Fruit fly (Drosophila melanogaster) whole organism, embryonic: ENCODE measurements around the gene BTBD9.
A peak's percentile ranks its signal among the peaks of the same experiment; 100 is the strongest.

Experiments used
- Atf-2 ChIP-seq: fragments of 200-800 bp; sonication (Bioruptor generic); optimal IDR thresholded peaks from 2 replicates; lab custom pipeline; 2016; ENCODE audit warnings: missing biosample characterization, missing genetic modification characterization
- CG10209 ChIP-seq: fragments of 200-800 bp; sonication (Bioruptor generic); optimal IDR thresholded peaks from 3 replicates; lab custom pipeline; 2017; ENCODE audit warnings: missing biosample characterization, mild to moderate bottlenecking, missing genetic modification characterization, missing genetic modification reagents
- CG1024 ChIP-seq: fragments of 200-800 bp; sonication (Bioruptor generic); IDR thresholded peaks from 2 replicates; pipeline ENCODE4 v1.3.6; 2022; ENCODE audit warnings: missing biosample characterization, missing genetic modification characterization
- CG10366 ChIP-seq: fragments of 200-800 bp; sonication (Bioruptor generic); IDR thresholded peaks from 2 replicates; pipeline ENCODE4 v1.3.6; 2022; ENCODE audit warnings: missing biosample characterization, missing genetic modification characterization
- CG11247 ChIP-seq: fragments of 200-800 bp; sonication (Bioruptor generic); IDR thresholded peaks from 2 replicates; pipeline ENCODE4 v1.3.6; 2022; ENCODE audit warnings: missing biosample characterization, missing genetic modification characterization
- CG12155 ChIP-seq: fragments of 200-800 bp; sonication (Bioruptor generic); optimal IDR thresholded peaks from 3 replicates; lab custom pipeline; 2016; ENCODE audit warnings: missing biosample characterization, missing genetic modification characterization
- CG1233 ChIP-seq: fragments of 200-800 bp; sonication (Bioruptor generic); optimal IDR thresholded peaks from 4 replicates; lab custom pipeline; 2018; ENCODE audit warnings: missing biosample characterization, mild to moderate bottlenecking, missing genetic modification characterization
- CG15011 ChIP-seq: fragments of 200-800 bp; sonication (Bioruptor generic); optimal IDR thresholded peaks from 3 replicates; lab custom pipeline; 2018; ENCODE audit warnings: missing biosample characterization, mild to moderate bottlenecking, missing genetic modification characterization
- CG15269 ChIP-seq: fragments of 200-800 bp; sonication (Bioruptor generic); optimal IDR thresholded peaks from 2 replicates; lab custom pipeline; 2018; ENCODE audit warnings: missing biosample characterization, mild to moderate bottlenecking, missing genetic modification characterization, moderate library complexity
- CG17328 ChIP-seq: fragments of 200-800 bp; sonication (Bioruptor generic); IDR thresholded peaks from 2 replicates; pipeline ENCODE4 v1.3.6; 2022; ENCODE audit warnings: missing biosample characterization, missing genetic modification characterization
- CG1792 ChIP-seq: fragments of 200-800 bp; sonication (Bioruptor generic); optimal IDR thresholded peaks from 2 replicates; lab custom pipeline; 2016; ENCODE audit warnings: missing biosample characterization, missing genetic modification characterization
- CG1832 ChIP-seq: fragments of 200-800 bp; sonication (Bioruptor generic); optimal IDR thresholded peaks from 2 replicates; lab custom pipeline; 2017; ENCODE audit warnings: missing biosample characterization, mild to moderate bottlenecking, missing genetic modification characterization, inconsistent platforms
- CG2202 ChIP-seq: fragments of 200-800 bp; sonication (Bioruptor generic); optimal IDR thresholded peaks from 2 replicates; lab custom pipeline; 2018; ENCODE audit warnings: missing biosample characterization, mild to moderate bottlenecking, missing genetic modification characterization
- CG2678 ChIP-seq: fragments of 200-800 bp; sonication (Bioruptor generic); optimal IDR thresholded peaks from 3 replicates; lab custom pipeline; 2019; ENCODE audit warnings: missing biosample characterization, mild to moderate bottlenecking, missing genetic modification characterization, moderate library complexity
- CG30403 ChIP-seq: fragments of 200-800 bp; sonication (Bioruptor generic); optimal IDR thresholded peaks from 3 replicates; lab custom pipeline; 2016; ENCODE audit warnings: missing biosample characterization, missing genetic modification characterization
- CG32532 ChIP-seq: fragments of 200-800 bp; sonication (Bioruptor generic); IDR thresholded peaks from 2 replicates; pipeline ENCODE4 v1.3.6; 2022; ENCODE audit warnings: missing biosample characterization, missing genetic modification characterization
- CG3281 ChIP-seq: fragments of 200-800 bp; sonication (Bioruptor generic); optimal IDR thresholded peaks from 3 replicates; lab custom pipeline; 2017; ENCODE audit warnings: missing biosample characterization, mild to moderate bottlenecking, missing genetic modification characterization
- CG4820 ChIP-seq: fragments of 200-800 bp; sonication (Bioruptor generic); optimal IDR thresholded peaks from 3 replicates; lab custom pipeline; 2016; ENCODE audit warnings: missing biosample characterization, missing genetic modification characterization
- CG6272 ChIP-seq: fragments of 200-800 bp; sonication (Bioruptor generic); IDR thresholded peaks from 2 replicates; pipeline ENCODE4 v1.3.6; 2022; ENCODE audit warnings: missing biosample characterization, missing genetic modification characterization
- CG8388 ChIP-seq: fragments of 200-800 bp; sonication (Bioruptor generic); optimal IDR thresholded peaks from 2 replicates; lab custom pipeline; 2019; ENCODE audit warnings: missing biosample characterization, mild to moderate bottlenecking, missing genetic modification characterization, moderate library complexity
- CG9437 ChIP-seq: fragments of 200-800 bp; sonication (Bioruptor generic); optimal IDR thresholded peaks from 2 replicates; lab custom pipeline; 2018; ENCODE audit warnings: missing biosample characterization, mild to moderate bottlenecking, missing genetic modification characterization
- CG9876 ChIP-seq: fragments of 200-800 bp; sonication (Bioruptor generic); optimal IDR thresholded peaks from 2 replicates; lab custom pipeline; 2016; ENCODE audit warnings: missing biosample characterization, missing genetic modification characterization
- Camta ChIP-seq: fragments of 200-800 bp; sonication (Bioruptor generic); optimal IDR thresholded peaks from 2 replicates; lab custom pipeline; 2016; ENCODE audit warnings: missing biosample characterization, missing genetic modification characterization
- CoRest ChIP-seq: fragments of 200-800 bp; sonication (Bioruptor generic); optimal IDR thresholded peaks from 3 replicates; lab custom pipeline; 2018; ENCODE audit warnings: missing biosample characterization, mild to moderate bottlenecking, missing genetic modification characterization, moderate library complexity
- D ChIP-seq, 2 experiments: fragments of 200-800 bp in 1 of 2; fragments of >200 bp in 1 of 2; sonication (Bioruptor generic) in 1 of 2; optimal IDR thresholded peaks; 2 replicates in 1 of 2; 3 replicates in 1 of 2; lab custom pipeline; 2017; ENCODE audit warnings: mild to moderate bottlenecking in 1 of 2, missing biosample characterization in 1 of 2, missing genetic modification characterization in 1 of 2, missing genetic modification reagents in 1 of 2
- Fer1 ChIP-seq: fragments of 200-800 bp; sonication (Bioruptor generic); optimal IDR thresholded peaks from 2 replicates; lab custom pipeline; 2017; ENCODE audit warnings: missing biosample characterization, mild to moderate bottlenecking, missing genetic modification characterization
- HLH3B ChIP-seq: fragments of 200-800 bp; sonication (Bioruptor generic); IDR thresholded peaks from 2 replicates; pipeline ENCODE4 v1.3.6; 2022; ENCODE audit warnings: missing biosample characterization, missing genetic modification characterization
- Hmr ChIP-seq: fragments of 200-800 bp; sonication (Bioruptor generic); optimal IDR thresholded peaks from 3 replicates; lab custom pipeline; 2017; ENCODE audit warnings: mild to moderate bottlenecking, missing biosample characterization, missing genetic modification reagents, missing genetic modification characterization
- Hr3 ChIP-seq: fragments of 200-800 bp; sonication (Bioruptor generic); optimal IDR thresholded peaks from 3 replicates; lab custom pipeline; 2016; ENCODE audit warnings: missing biosample characterization, missing genetic modification characterization
- Hr51 ChIP-seq, 2 experiments: fragments of 200-800 bp; sonication (Bioruptor generic); optimal IDR thresholded peaks; 2 replicates in 1 of 2; 3 replicates in 1 of 2; lab custom pipeline; 2016 to 2018; ENCODE audit warnings: missing biosample characterization in 2 of 2, missing genetic modification characterization in 2 of 2, mild to moderate bottlenecking in 1 of 2, moderate library complexity in 1 of 2
- Lim3 ChIP-seq: fragments of 200-800 bp; sonication (Bioruptor generic); IDR thresholded peaks from 2 replicates; pipeline ENCODE4 v1.3.6; 2022; ENCODE audit warnings: missing biosample characterization, missing genetic modification characterization
- MTF-1 ChIP-seq: fragments of 200-800 bp; sonication (Bioruptor generic); optimal IDR thresholded peaks from 2 replicates; lab custom pipeline; 2018; ENCODE audit warnings: missing biosample characterization, mild to moderate bottlenecking, missing genetic modification characterization, borderline replicate concordance
- Mad ChIP-seq: fragments of 200-800 bp; sonication (Bioruptor generic); optimal IDR thresholded peaks from 2 replicates; lab custom pipeline; 2016; ENCODE audit warnings: missing biosample characterization, missing genetic modification characterization
- Meics ChIP-seq: fragments of 200-800 bp; sonication (Bioruptor generic); optimal IDR thresholded peaks from 2 replicates; lab custom pipeline; 2017; ENCODE audit warnings: missing biosample characterization, mild to moderate bottlenecking, missing genetic modification characterization
- Mrtf ChIP-seq: fragments of 200-800 bp; sonication (Bioruptor generic); IDR thresholded peaks from 3 replicates; pipeline ENCODE4 v1.3.6; 2022; ENCODE audit warnings: missing biosample characterization, missing genetic modification characterization
- Nf-YA ChIP-seq: fragments of 200-800 bp; sonication (Bioruptor generic); IDR thresholded peaks from 2 replicates; pipeline ENCODE4 v1.3.6; 2022; ENCODE audit warnings: missing biosample characterization, missing genetic modification characterization
- Nf-YB ChIP-seq: fragments of 200-800 bp; sonication (Bioruptor generic); optimal IDR thresholded peaks from 3 replicates; lab custom pipeline; 2019; ENCODE audit warnings: missing biosample characterization, mild to moderate bottlenecking, missing genetic modification characterization, moderate library complexity
- Sin3A ChIP-seq: fragments of >200 bp; optimal IDR thresholded peaks from 2 replicates; lab custom pipeline; 2018
- Sry-δ ChIP-seq: fragments of 200-800 bp; sonication (Bioruptor generic); optimal IDR thresholded peaks from 2 replicates; lab custom pipeline; 2016; ENCODE audit warnings: missing biosample characterization, missing genetic modification characterization
- Stat92E ChIP-seq, 3 experiments: fragments of >200 bp in 2 of 3; fragments of 200-800 bp in 1 of 3; sonication (Bioruptor generic) in 1 of 3; optimal IDR thresholded peaks; 2 replicates each; lab custom pipeline; 2017 to 2019; ENCODE audit warnings: missing biosample characterization in 3 of 3, missing genetic modification characterization in 3 of 3, mild to moderate bottlenecking in 1 of 3, moderate library complexity in 1 of 3
- TFAM ChIP-seq: fragments of 200-800 bp; sonication (Bioruptor generic); optimal IDR thresholded peaks from 2 replicates; lab custom pipeline; 2017; ENCODE audit warnings: missing biosample characterization, missing genetic modification characterization, inconsistent platforms
- Usf ChIP-seq: fragments of 200-800 bp; sonication (Bioruptor generic); optimal IDR thresholded peaks from 2 replicates; lab custom pipeline; 2017; ENCODE audit warnings: missing genotype, missing biosample characterization, missing genetic modification characterization
- ab ChIP-seq: fragments of 200-800 bp; sonication (Bioruptor generic); optimal IDR thresholded peaks from 2 replicates; lab custom pipeline; 2016; ENCODE audit warnings: missing biosample characterization, missing genetic modification characterization
- dpn ChIP-seq, 2 experiments: fragments of 200-800 bp; sonication (Bioruptor generic); optimal IDR thresholded peaks; 3 replicates each; lab custom pipeline; 2016; ENCODE audit warnings: missing biosample characterization in 2 of 2, missing genetic modification characterization in 2 of 2
- fru ChIP-seq: fragments of >200 bp; optimal IDR thresholded peaks from 2 replicates; lab custom pipeline; 2017
- ftz-f1 ChIP-seq: fragments of 200-800 bp; sonication (Bioruptor generic); optimal IDR thresholded peaks from 2 replicates; lab custom pipeline; 2016; ENCODE audit warnings: missing biosample characterization, missing genetic modification characterization
- jigr1 ChIP-seq: fragments of 200-800 bp; sonication (Bioruptor generic); IDR thresholded peaks from 3 replicates; pipeline ENCODE4 v1.3.6; 2022; ENCODE audit warnings: missing biosample characterization, missing genetic modification characterization
- p53 ChIP-seq: fragments of 200-800 bp; sonication (Bioruptor generic); optimal IDR thresholded peaks from 2 replicates; lab custom pipeline; 2016; ENCODE audit warnings: missing biosample characterization, missing genetic modification characterization
- peb ChIP-seq: fragments of 200-800 bp; sonication (Bioruptor generic); IDR thresholded peaks from 2 replicates; pipeline ENCODE4 v1.3.6; 2022; ENCODE audit warnings: missing biosample characterization, missing genetic modification characterization
- schlank ChIP-seq: fragments of 200-800 bp; sonication (Bioruptor generic); optimal IDR thresholded peaks from 2 replicates; lab custom pipeline; 2018; ENCODE audit warnings: missing biosample characterization, mild to moderate bottlenecking, missing genetic modification characterization
- sd ChIP-seq: fragments of 200-800 bp; sonication (Bioruptor generic); optimal IDR thresholded peaks from 3 replicates; lab custom pipeline; 2018; ENCODE audit warnings: missing biosample characterization, mild to moderate bottlenecking, missing genetic modification characterization, moderate library complexity
- sug ChIP-seq: fragments of 200-800 bp; optimal IDR thresholded peaks from 2 replicates; lab custom pipeline; 2019; ENCODE audit warnings: missing biosample characterization, mild to moderate bottlenecking, missing genetic modification characterization, moderate library complexity

The BTBD9 gene

DNA sequence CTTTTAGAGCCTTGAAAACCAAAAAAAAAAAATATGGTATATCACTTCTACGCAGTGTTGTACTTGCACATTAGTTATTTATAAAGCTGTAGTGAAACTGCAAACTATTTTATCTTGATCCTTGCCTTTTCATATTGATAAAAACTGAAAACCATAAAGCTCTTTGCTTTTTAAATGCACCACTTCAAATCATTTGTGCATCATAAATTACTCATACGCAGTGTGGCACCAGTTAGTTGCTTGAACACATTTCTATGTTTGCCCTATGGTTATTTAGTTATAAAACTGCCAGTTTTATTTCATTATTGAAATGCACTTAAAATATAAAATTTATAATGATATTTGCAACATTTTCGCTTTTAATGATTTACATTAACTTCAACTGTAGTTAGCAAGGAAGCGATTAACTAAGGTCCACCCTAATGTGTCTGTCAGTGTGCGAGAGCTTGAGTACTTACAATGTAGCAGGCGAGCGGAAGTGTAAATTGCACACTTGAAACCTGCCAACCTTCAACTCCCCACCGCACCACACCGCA is 12.2 kb upstream of the BTBD9 start (continued):
- TF ChIP-seq Hr3 (GFP tag; lab: Kevin White, UChicago) (no peak), CoRest (tag; lab: Kevin White, UChicago) (no peak), Hmr (GFP tag; lab: Kevin White, UChicago) (peak; percentile 28), Mad (GFP tag; lab: Kevin White, UChicago) (no peak), Lim3 (no peak), CG9876 (GFP tag; lab: Kevin White, UChicago) (no peak), CG10366 (GFP tag; lab: Robert Waterston, UW) (no peak), p53 (GFP tag; lab: Kevin White, UChicago) (no peak), CG11247 (GFP tag; lab: Robert Waterston, UW) (no peak), CG30403 (GFP tag; lab: Kevin White, UChicago) (peak; percentile 8), ftz-f1 (GFP tag; lab: Kevin White, UChicago) (no peak), CG3281 (GFP tag; lab: Kevin White, UChicago) (peak; percentile 34), Nf-YB (GFP tag; lab: Kevin White, UChicago) (no peak), CG1832 (no peak), schlank (tag; lab: Kevin White, UChicago) (no peak), Meics (GFP tag; lab: Kevin White, UChicago) (peak; percentile 42), CG8388 (GFP tag; lab: Kevin White, UChicago) (no peak), ab (GFP tag; lab: Kevin White, UChicago) (no peak), Camta (GFP tag; lab: Kevin White, UChicago) (no peak), fru (no peak), sd (tag; lab: Kevin White, UChicago) (no peak), CG1233 (GFP tag; lab: Kevin White, UChicago) (no peak), D (optimal IDR thresholded peaks at IDR 0.05; lab: Kevin White, UChicago) (no peak), D (GFP tag; optimal IDR thresholded peaks at IDR 0.05; lab: Kevin White, UChicago) (no peak), Stat92E (GFP tag; optimal IDR thresholded peaks at IDR 0.05; lab: Kevin White, UChicago) (no peak), Mrtf (GFP tag; lab: Robert Waterston, UW) (no peak), CG10209 (no peak), CG15011 (GFP tag; lab: Kevin White, UChicago) (no peak), Fer1 (GFP tag; lab: Kevin White, UChicago) (peak; percentile 2), Sin3A (lab: Kevin White, UChicago) (no peak), CG32532 (GFP tag; lab: Robert Waterston, UW) (no peak), CG2678 (peak; percentile 54), CG9437 (peak; percentile 2)

DNA sequence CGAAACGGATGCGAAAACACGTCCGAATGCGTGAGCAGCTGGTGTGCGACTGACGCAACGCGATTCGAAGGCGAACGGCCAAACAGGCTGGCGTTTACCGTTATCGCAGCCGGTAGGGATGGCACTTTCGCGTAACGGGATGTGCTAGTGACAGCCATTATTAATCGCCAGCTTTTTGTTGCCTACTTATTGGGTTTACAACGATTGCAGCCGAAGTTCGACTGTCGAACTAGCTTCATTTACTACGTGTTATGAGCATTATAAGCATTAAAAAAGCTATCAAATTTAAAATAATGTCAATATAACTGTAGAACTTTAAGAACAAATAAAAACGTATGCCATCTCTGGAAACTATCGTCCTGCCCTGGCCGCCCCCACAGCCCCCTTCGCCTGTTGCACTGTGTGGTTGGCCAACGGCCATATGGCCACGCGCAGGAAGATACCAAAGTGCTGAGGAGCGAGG is 10.7 kb upstream of the BTBD9 start, which contains the start of gene Rph:
TSS of gene Rph (minus strand) at position 51 of the 463 bp plus-strand sequence.
- TF ChIP-seq CG15269 (tag; lab: Kevin White, UChicago) (peak; percentile 23), Hr51 (GFP tag; optimal IDR thresholded peaks at IDR 0.05; lab: Kevin White, UChicago) (no peak), Usf (no peak), CG4820 (GFP tag; lab: Kevin White, UChicago) (no peak), HLH3B (GFP tag; lab: Robert Waterston, UW) (no peak), TFAM (GFP tag; lab: Kevin White, UChicago) (no peak), jigr1 (GFP tag; lab: Robert Waterston, UW) (no peak), CG1024 (GFP tag; lab: Robert Waterston, UW) (no peak), CG17328 (no peak), dpn (GFP tag; optimal IDR thresholded peaks at IDR 0.05; lab: Kevin White, UChicago) (no peak), MTF-1 (GFP tag; lab: Kevin White, UChicago) (no peak), Sry-δ (GFP tag; lab: Kevin White, UChicago) (peak; percentile 60), CG12155 (GFP tag; lab: Kevin White, UChicago) (no peak), CG2202 (tag; lab: Kevin White, UChicago) (no peak), CG3281 (GFP tag; lab: Kevin White, UChicago) (no peak), Nf-YA (GFP tag; lab: Robert Waterston, UW) (no peak), Atf-2 (GFP tag; lab: Kevin White, UChicago) (no peak), peb (GFP tag; lab: Robert Waterston, UW) (no peak), CG6272 (GFP tag; lab: Robert Waterston, UW) (0 out of 2 replicates have a peak, but pooled peaks have one; percentile 8), CG1792 (no peak), sug (tag; lab: Kevin White, UChicago) (peak; percentile 23)
